Fruit fly (Drosophila melanogaster) whole organism, embryonic: ENCODE data around the gene cnc.

ENCODE experiments used
- BtbVII ChIP-seq: fragments of 200-800 bp; sonication (Bioruptor generic); optimal IDR thresholded peaks from 3 replicates; lab custom pipeline; 2017; ENCODE audit warnings: missing biosample characterization, mild to moderate bottlenecking, missing genetic modification characterization
- CG10366 ChIP-seq: fragments of 200-800 bp; sonication (Bioruptor generic); IDR thresholded peaks from 2 replicates; pipeline ENCODE4 v1.3.6; 2022; ENCODE audit warnings: missing biosample characterization, missing genetic modification characterization
- CG10543 ChIP-seq: fragments of 200-800 bp; sonication (Bioruptor generic); optimal IDR thresholded peaks from 3 replicates; lab custom pipeline; 2017; ENCODE audit warnings: missing biosample characterization, mild to moderate bottlenecking, missing genetic modification characterization, moderate library complexity
- CG12769 ChIP-seq: fragments of 200-800 bp; sonication (Bioruptor generic); optimal IDR thresholded peaks from 2 replicates; lab custom pipeline; 2019; ENCODE audit warnings: missing biosample characterization, mild to moderate bottlenecking, missing genetic modification characterization, moderate library complexity
- CG17361 ChIP-seq: fragments of 200-800 bp; sonication (Bioruptor generic); IDR thresholded peaks from 3 replicates; pipeline ENCODE4 v1.3.6; 2022; ENCODE audit warnings: missing biosample characterization, missing genetic modification characterization
- CG17385 ChIP-seq: fragments of 200-800 bp; sonication (Bioruptor generic); optimal IDR thresholded peaks from 3 replicates; lab custom pipeline; 2018; ENCODE audit warnings: missing biosample characterization, mild to moderate bottlenecking, missing genetic modification characterization
- CG18619 ChIP-seq: fragments of 200-800 bp; sonication (Bioruptor generic); optimal IDR thresholded peaks from 3 replicates; lab custom pipeline; 2017; ENCODE audit warnings: missing biosample characterization, mild to moderate bottlenecking, missing genetic modification characterization
- CG2120 ChIP-seq: fragments of 200-800 bp; sonication (Bioruptor generic); optimal IDR thresholded peaks from 3 replicates; lab custom pipeline; 2016; ENCODE audit warnings: missing biosample characterization, missing genetic modification characterization
- CG2678 ChIP-seq: fragments of 200-800 bp; sonication (Bioruptor generic); optimal IDR thresholded peaks from 3 replicates; lab custom pipeline; 2019; ENCODE audit warnings: missing biosample characterization, mild to moderate bottlenecking, missing genetic modification characterization, moderate library complexity
- CG33213 ChIP-seq: fragments of 200-800 bp; sonication (Bioruptor generic); optimal IDR thresholded peaks from 3 replicates; lab custom pipeline; 2016; ENCODE audit warnings: missing biosample characterization, missing genetic modification characterization
- CG3407 ChIP-seq: fragments of 200-800 bp; sonication (Bioruptor generic); optimal IDR thresholded peaks from 2 replicates; lab custom pipeline; 2018; ENCODE audit warnings: missing biosample characterization, mild to moderate bottlenecking, missing genetic modification characterization
- CG34376 ChIP-seq: fragments of 200-800 bp; sonication (Bioruptor generic); optimal IDR thresholded peaks from 2 replicates; lab custom pipeline; 2018; ENCODE audit warnings: missing biosample characterization, mild to moderate bottlenecking, missing genetic modification characterization
- CG3847 ChIP-seq: fragments of 200-800 bp; sonication (Bioruptor generic); IDR thresholded peaks from 2 replicates; pipeline ENCODE4 v1.3.6; 2022; ENCODE audit warnings: missing biosample characterization, missing genetic modification characterization
- CG4404 ChIP-seq: fragments of 200-800 bp; sonication (Bioruptor generic); IDR thresholded peaks from 2 replicates; pipeline ENCODE4 v1.3.6; 2022; ENCODE audit warnings: missing biosample characterization, missing genetic modification characterization
- CG4820 ChIP-seq: fragments of 200-800 bp; sonication (Bioruptor generic); optimal IDR thresholded peaks from 3 replicates; lab custom pipeline; 2016; ENCODE audit warnings: missing biosample characterization, missing genetic modification characterization
- CG6272 ChIP-seq: fragments of 200-800 bp; sonication (Bioruptor generic); IDR thresholded peaks from 2 replicates; pipeline ENCODE4 v1.3.6; 2022; ENCODE audit warnings: missing biosample characterization, missing genetic modification characterization
- CG6791 ChIP-seq: fragments of 200-800 bp; sonication (Bioruptor generic); IDR thresholded peaks from 3 replicates; pipeline ENCODE4 v1.3.6; 2022; ENCODE audit warnings: missing biosample characterization, missing genetic modification characterization; ENCODE audit not compliant: partially characterized antibody
- CG7987 ChIP-seq: fragments of 200-800 bp; sonication (Bioruptor generic); optimal IDR thresholded peaks from 2 replicates; lab custom pipeline; 2018; ENCODE audit warnings: missing biosample characterization, mild to moderate bottlenecking, missing genetic modification characterization, moderate library complexity
- CG8281 ChIP-seq: fragments of 200-800 bp; sonication (Bioruptor generic); optimal IDR thresholded peaks from 2 replicates; lab custom pipeline; 2018; ENCODE audit warnings: missing biosample characterization, mild to moderate bottlenecking, missing genetic modification characterization, moderate library complexity
- D19B ChIP-seq: fragments of 200-800 bp; sonication (Bioruptor generic); optimal IDR thresholded peaks from 2 replicates; lab custom pipeline; 2017; ENCODE audit warnings: missing biosample characterization, mild to moderate bottlenecking, missing genetic modification characterization
- Ets97D ChIP-seq: fragments of 200-800 bp; sonication (Bioruptor generic); optimal IDR thresholded peaks from 3 replicates; lab custom pipeline; 2016; ENCODE audit warnings: missing biosample characterization, missing genetic modification characterization
- GATAe ChIP-seq: fragments of 200-800 bp; sonication (Bioruptor generic); conservative IDR thresholded peaks from 2 replicates; pipeline ENCODE4 v1.3.6; 2022; ENCODE audit warnings: missing biosample characterization, missing genetic modification characterization
- Hand ChIP-seq: fragments of 200-800 bp; sonication (Bioruptor generic); optimal IDR thresholded peaks from 2 replicates; lab custom pipeline; 2017; ENCODE audit warnings: mild to moderate bottlenecking, missing biosample characterization, missing genetic modification reagents, missing genetic modification characterization
- Hmr ChIP-seq: fragments of 200-800 bp; sonication (Bioruptor generic); optimal IDR thresholded peaks from 3 replicates; lab custom pipeline; 2017; ENCODE audit warnings: mild to moderate bottlenecking, missing biosample characterization, missing genetic modification reagents, missing genetic modification characterization
- Lim3 ChIP-seq: fragments of 200-800 bp; sonication (Bioruptor generic); IDR thresholded peaks from 2 replicates; pipeline ENCODE4 v1.3.6; 2022; ENCODE audit warnings: missing biosample characterization, missing genetic modification characterization
- MBD-R2 ChIP-seq: fragments of 200-800 bp; sonication (Bioruptor generic); IDR thresholded peaks from 2 replicates; pipeline ENCODE4 v1.3.6; 2022; ENCODE audit warnings: missing biosample characterization, missing genetic modification characterization
- Max ChIP-seq: fragments of 200-800 bp; sonication (Bioruptor generic); optimal IDR thresholded peaks from 2 replicates; lab custom pipeline; 2016; ENCODE audit warnings: missing biosample characterization, mild to moderate bottlenecking, missing genetic modification characterization
- NK7.1 ChIP-seq: fragments of 200-800 bp; sonication (Bioruptor generic); optimal IDR thresholded peaks from 3 replicates; lab custom pipeline; 2016; ENCODE audit warnings: missing biosample characterization, missing genetic modification characterization
- Rx ChIP-seq: fragments of 200-800 bp; sonication (Bioruptor generic); IDR thresholded peaks from 2 replicates; pipeline ENCODE4 v1.3.6; 2022; ENCODE audit warnings: missing biosample characterization, missing genetic modification characterization
- bab2 ChIP-seq: fragments of 200-800 bp; sonication (Bioruptor generic); optimal IDR thresholded peaks from 2 replicates; lab custom pipeline; 2016; ENCODE audit warnings: missing biosample characterization, missing genetic modification characterization
- bigmax ChIP-seq: fragments of 200-800 bp; sonication (Bioruptor generic); optimal IDR thresholded peaks from 2 replicates; lab custom pipeline; 2018; ENCODE audit warnings: missing biosample characterization, mild to moderate bottlenecking, missing genetic modification characterization
- bsh ChIP-seq, 2 experiments: fragments of 200-800 bp; sonication (Bioruptor generic); optimal IDR thresholded peaks; 2 replicates each; lab custom pipeline; 2017 to 2018; ENCODE audit warnings: mild to moderate bottlenecking in 2 of 2, missing biosample characterization in 2 of 2, missing genetic modification characterization in 2 of 2, moderate library complexity in 1 of 2
- caup ChIP-seq: fragments of 200-800 bp; sonication (Bioruptor generic); optimal IDR thresholded peaks from 3 replicates; lab custom pipeline; 2017; ENCODE audit warnings: missing biosample characterization, mild to moderate bottlenecking, missing genetic modification characterization, moderate library complexity; ENCODE audit not compliant: severe bottlenecking
- croc ChIP-seq: fragments of 200-800 bp; sonication (Bioruptor generic); conservative IDR thresholded peaks from 3 replicates; pipeline ENCODE4 v1.3.6; 2022; ENCODE audit warnings: missing biosample characterization, missing genetic modification characterization
- exex ChIP-seq: fragments of 200-800 bp; sonication (Bioruptor generic); optimal IDR thresholded peaks from 4 replicates; lab custom pipeline; 2018; ENCODE audit warnings: missing biosample characterization, mild to moderate bottlenecking, missing genetic modification characterization, moderate library complexity
- fd64A ChIP-seq: fragments of 200-800 bp; sonication (Bioruptor generic); optimal IDR thresholded peaks from 3 replicates; lab custom pipeline; 2018; ENCODE audit warnings: missing biosample characterization, mild to moderate bottlenecking, missing genetic modification characterization
- grau ChIP-seq: fragments of 200-800 bp; optimal IDR thresholded peaks from 3 replicates; lab custom pipeline; 2019; ENCODE audit warnings: missing biosample characterization, mild to moderate bottlenecking, missing genetic modification characterization, moderate library complexity
- lov ChIP-seq, 2 experiments: fragments of 200-800 bp in 1 of 2; fragments of >200 bp in 1 of 2; sonication (Bioruptor generic) in 1 of 2; IDR thresholded peaks in 1 of 2; optimal IDR thresholded peaks in 1 of 2; 2 replicates in 1 of 2; 3 replicates in 1 of 2; pipeline versions ENCODE4 v1.3.6 to Lab custom; 2017 to 2022; ENCODE audit warnings: missing biosample characterization in 1 of 2, missing genetic modification characterization in 1 of 2
- mld ChIP-seq: fragments of 200-800 bp; sonication (Bioruptor generic); IDR thresholded peaks from 3 replicates; pipeline ENCODE4 v1.3.6; 2022; ENCODE audit warnings: missing biosample characterization, missing genetic modification characterization; ENCODE audit not compliant: partially characterized antibody
- otp ChIP-seq: fragments of 200-800 bp; sonication (Bioruptor generic); IDR thresholded peaks from 3 replicates; pipeline ENCODE4, ENCODE4 v1.3.6; 2022; ENCODE audit warnings: missing biosample characterization, missing genetic modification characterization
- pfk ChIP-seq: fragments of 200-800 bp; sonication (Bioruptor generic); optimal IDR thresholded peaks from 2 replicates; lab custom pipeline; 2018; ENCODE audit warnings: missing biosample characterization, mild to moderate bottlenecking, missing genetic modification characterization, moderate library complexity
- pho ChIP-seq: fragments of 200-800 bp; sonication (Bioruptor generic); optimal IDR thresholded peaks from 2 replicates; lab custom pipeline; 2016; ENCODE audit warnings: missing biosample characterization, missing genetic modification characterization
- sd ChIP-seq: fragments of 200-800 bp; sonication (Bioruptor generic); optimal IDR thresholded peaks from 3 replicates; lab custom pipeline; 2018; ENCODE audit warnings: missing biosample characterization, mild to moderate bottlenecking, missing genetic modification characterization, moderate library complexity
- sug ChIP-seq: fragments of 200-800 bp; optimal IDR thresholded peaks from 2 replicates; lab custom pipeline; 2019; ENCODE audit warnings: missing biosample characterization, mild to moderate bottlenecking, missing genetic modification characterization, moderate library complexity
- trh ChIP-seq: fragments of 200-800 bp; sonication (Bioruptor generic); optimal IDR thresholded peaks from 2 replicates; lab custom pipeline; 2016; ENCODE audit warnings: missing biosample characterization, missing genetic modification characterization
- tup ChIP-seq: fragments of 200-800 bp; sonication (Bioruptor generic); optimal IDR thresholded peaks from 2 replicates; lab custom pipeline; 2016; ENCODE audit warnings: missing biosample characterization, mild to moderate bottlenecking, missing genetic modification characterization, moderate library complexity
- wdn ChIP-seq: fragments of 200-800 bp; sonication (Bioruptor generic); IDR thresholded peaks from 2 replicates; pipeline ENCODE4 v1.3.6; 2022; ENCODE audit warnings: missing biosample characterization, missing genetic modification characterization
- wek ChIP-seq: fragments of 200-800 bp; sonication (Bioruptor generic); optimal IDR thresholded peaks from 3 replicates; lab custom pipeline; 2018; ENCODE audit warnings: missing biosample characterization, mild to moderate bottlenecking, missing genetic modification characterization, moderate library complexity
- zen ChIP-seq: fragments of 200-800 bp; sonication (Bioruptor generic); optimal IDR thresholded peaks from 3 replicates; lab custom pipeline; 2018; ENCODE audit warnings: missing biosample characterization, mild to moderate bottlenecking, missing genetic modification characterization, moderate library complexity

Gene cnc

dm6 chr3R:23225266-23225665 is 1.2 kb downstream of the cnc start (continued):
- TF ChIP-seq otp (GFP tag; lab: Robert Waterston, UW) (peak; percentile 63; the same call in 1 of the 3 replicates), Rx (GFP tag; lab: Robert Waterston, UW) (no peak), sug (tag; lab: Kevin White, UChicago) (peak; percentile 32), CG12769 (tag; lab: Kevin White, UChicago) (peak; percentile 72), Max (peak; percentile 1), CG17385 (peak; percentile 14), bab2 (GFP tag; lab: Kevin White, UChicago) (peak; percentile 38), pho (GFP tag; lab: Kevin White, UChicago) (peak; percentile 35), CG3407 (peak; percentile 11), Ets97D (no peak), CG2120 (GFP tag; lab: Kevin White, UChicago) (peak; percentile 64), pfk (GFP tag; lab: Kevin White, UChicago) (peak; percentile 36), grau (peak; percentile 13), Hmr (GFP tag; lab: Kevin White, UChicago) (peak; percentile 75), CG4820 (GFP tag; lab: Kevin White, UChicago) (no peak), CG6272 (GFP tag; lab: Robert Waterston, UW) (no peak), CG18619 (GFP tag; lab: Kevin White, UChicago) (peak; percentile 54), bigmax (no peak), CG6791 (GFP tag; lab: Robert Waterston, UW) (no peak), wdn (GFP tag; lab: Robert Waterston, UW) (peak; percentile 50; the same call in 1 of the 2 replicates), wek (GFP tag; lab: Kevin White, UChicago) (peak; percentile 21), fd64A (no peak), NK7.1 (peak; percentile 2), bsh (GFP tag; optimal IDR thresholded peaks at IDR 0.05; lab: Kevin White, UChicago) (peak in 1 of 2 experiments; percentile 32), MBD-R2 (GFP tag; lab: Robert Waterston, UW) (no peak), tup (GFP tag; lab: Kevin White, UChicago) (peak; percentile 13), CG7987 (GFP tag; lab: Kevin White, UChicago) (peak; percentile 48), CG4404 (GFP tag; lab: Robert Waterston, UW) (no peak), CG8281 (tag; lab: Kevin White, UChicago) (no peak), Hand (peak; percentile 13), CG33213 (peak; percentile 26), trh (GFP tag; lab: Kevin White, UChicago) (peak; percentile 26), Lim3 (GFP tag; lab: Robert Waterston, UW) (no peak), CG34376 (GFP tag; lab: Kevin White, UChicago) (peak; percentile 52), D19B (GFP tag; lab: Kevin White, UChicago) (peak; percentile 64), BtbVII (GFP tag; lab: Kevin White, UChicago) (peak; percentile 66), lov (optimal IDR thresholded peaks at IDR 0.05; lab: Kevin White, UChicago) (no peak), lov (GFP tag; IDR thresholded peaks at IDR 0.05; lab: Robert Waterston, UW) (no peak), GATAe (GFP tag; lab: Robert Waterston, UW) (no peak), mld (GFP tag; lab: Robert Waterston, UW) (no peak), CG2678 (tag; lab: Kevin White, UChicago) (peak; percentile 62), CG10366 (no peak; the same call in 1 of the 2 replicates), exex (tag; lab: Kevin White, UChicago) (peak; percentile 19), caup (GFP tag; lab: Kevin White, UChicago) (peak; percentile 63), zen (tag; lab: Kevin White, UChicago) (no peak), CG3847 (GFP tag; lab: Robert Waterston, UW) (0 out of 2 replicates have a peak, but pooled peaks have one; percentile 24), croc (GFP tag; lab: Robert Waterston, UW) (no peak), CG17361 (GFP tag; lab: Robert Waterston, UW) (0 out of 3 replicates have a peak, but pooled peaks have one; percentile 30), sd (tag; lab: Kevin White, UChicago) (peak; percentile 9), CG10543 (GFP tag; lab: Kevin White, UChicago) (peak; percentile 77)
